Fruit fly (Drosophila melanogaster): ENCODE results near the gene defl.

DNA sequence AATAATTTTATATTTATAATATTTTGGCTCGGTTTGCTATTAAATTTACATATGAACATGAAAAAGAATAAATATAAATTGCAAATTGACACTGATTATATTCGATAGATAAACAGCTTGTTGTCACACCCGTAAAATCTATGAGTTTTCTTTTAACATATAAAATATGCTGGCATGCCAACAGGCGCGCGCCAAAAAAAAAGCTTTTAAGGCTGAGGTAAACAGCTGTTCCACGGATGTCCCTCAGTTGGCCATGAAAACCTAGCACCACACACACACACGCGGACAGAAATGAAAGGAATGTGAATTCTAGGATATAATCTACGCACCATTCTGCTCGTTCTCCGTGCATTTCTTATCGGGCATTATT, 28.4 kb upstream of the defl start:
- TF ChIP-seq CG8301 (tag; optimal IDR thresholded peaks at IDR 0.05) (no peak), rn (GFP tag; IDR thresholded peaks at IDR 0.05) (no peak), CG10348 (GFP tag; IDR thresholded peaks at IDR 0.05) (no peak), EcR (GFP tag; optimal IDR thresholded peaks at IDR 0.05) (no peak), Pif1B (GFP tag; optimal IDR thresholded peaks at IDR 0.05) (no peak), CG12605 (GFP tag; IDR thresholded peaks at IDR 0.05) (no peak), Snoo (tag; optimal IDR thresholded peaks at IDR 0.05) (no peak), gl (tag; optimal IDR thresholded peaks at IDR 0.05) (no peak), CG32121 (GFP tag; IDR thresholded peaks at IDR 0.05) (no peak), CG17806 (tag; optimal IDR thresholded peaks at IDR 0.05) (no peak)
